Worm (Caenorhabditis elegans) whole organism, mixed stage, embryonic: Measurements from ENCODE around the gene srv-12.

Experiments used
- M03D4.4 ChIP-seq: sonication (generic microtip); optimal IDR thresholded peaks from 2 replicates; lab custom pipeline; 2017; ENCODE audit warnings: mild to moderate bottlenecking, missing genetic modification characterization, missing compliant biosample characterization
- bed-3 ChIP-seq: fragments of 200-800 bp; sonication (Bioruptor generic); optimal IDR thresholded peaks from 3 replicates; lab custom pipeline; 2018; ENCODE audit warnings: mild to moderate bottlenecking, missing genetic modification characterization, moderate library complexity, missing compliant biosample characterization
- blmp-1 ChIP-seq: fragments of 150-350 bp; optimal IDR thresholded peaks from 2 replicates; lab custom pipeline; 2014; ENCODE audit warnings: missing biosample characterization, missing genetic modification characterization
- ceh-39 ChIP-seq: fragments of 150-350 bp; optimal IDR thresholded peaks from 2 replicates; lab custom pipeline; 2014; ENCODE audit warnings: missing biosample characterization, missing genetic modification characterization
- ceh-43 ChIP-seq: fragments of 200-800 bp; sonication (Bioruptor generic); optimal IDR thresholded peaks from 2 replicates; lab custom pipeline; 2018; ENCODE audit warnings: mild to moderate bottlenecking, missing genetic modification characterization, moderate library complexity, missing compliant biosample characterization
- ceh-83 ChIP-seq: fragments of 200-800 bp; sonication (Bioruptor generic); optimal IDR thresholded peaks from 2 replicates; lab custom pipeline; 2018; ENCODE audit warnings: mild to moderate bottlenecking, missing genetic modification characterization, missing compliant biosample characterization
- ces-1 ChIP-seq: fragments of 150-350 bp; optimal IDR thresholded peaks from 2 replicates; lab custom pipeline; 2014; ENCODE audit warnings: missing biosample characterization, missing genetic modification reagents, missing genetic modification characterization
- cnd-1 ChIP-seq: fragments of 200-800 bp; sonication (Bioruptor generic); optimal IDR thresholded peaks from 2 replicates; lab custom pipeline; 2018; ENCODE audit warnings: mild to moderate bottlenecking, missing genetic modification characterization, missing compliant biosample characterization
- elt-1 ChIP-seq: sonication (generic microtip); optimal IDR thresholded peaks from 2 replicates; lab custom pipeline; 2017; ENCODE audit warnings: missing genetic modification characterization, mild to moderate bottlenecking, missing compliant biosample characterization, antibody characterized with exemption, moderate library complexity, borderline replicate concordance; ENCODE audit not compliant: insufficient read depth
- elt-3 ChIP-seq: fragments of 150-350 bp; optimal IDR thresholded peaks from 2 replicates; lab custom pipeline; 2014; ENCODE audit warnings: missing biosample characterization, missing genetic modification characterization
- flh-1 ChIP-seq: fragments of 200-800 bp; sonication (Bioruptor generic); optimal IDR thresholded peaks from 2 replicates; lab custom pipeline; 2018; ENCODE audit warnings: mild to moderate bottlenecking, missing genetic modification characterization, moderate library complexity, missing compliant biosample characterization
- ham-2 ChIP-seq: fragments of 200-800 bp; sonication (Bioruptor generic); optimal IDR thresholded peaks from 2 replicates; lab custom pipeline; 2018; ENCODE audit warnings: mild to moderate bottlenecking, missing genetic modification characterization, missing compliant biosample characterization
- hlh-1 ChIP-seq: fragments of 150-350 bp; optimal IDR thresholded peaks from 2 replicates; lab custom pipeline; 2014; ENCODE audit warnings: missing biosample characterization, missing genetic modification reagents, missing genetic modification characterization
- lin-13 ChIP-seq: fragments of 150-350 bp; optimal IDR thresholded peaks from 2 replicates; lab custom pipeline; 2014; ENCODE audit warnings: missing biosample characterization, missing genetic modification characterization
- lsy-2 ChIP-seq: fragments of 150-350 bp; optimal IDR thresholded peaks from 2 replicates; lab custom pipeline; 2014; ENCODE audit warnings: missing biosample characterization, missing genetic modification characterization
- mab-5 ChIP-seq: fragments of 150-350 bp; optimal IDR thresholded peaks from 2 replicates; lab custom pipeline; 2014; ENCODE audit warnings: missing biosample characterization, missing genetic modification characterization
- mep-1 ChIP-seq: fragments of 150-350 bp; optimal IDR thresholded peaks from 2 replicates; lab custom pipeline; 2017; ENCODE audit warnings: missing biosample characterization, missing genetic modification reagents, missing genetic modification characterization, inconsistent platforms
- mls-2 ChIP-seq: sonication (generic microtip); optimal IDR thresholded peaks from 2 replicates; lab custom pipeline; 2016; ENCODE audit warnings: mild to moderate bottlenecking, missing genetic modification characterization, moderate library complexity, missing compliant biosample characterization
- nhr-28 ChIP-seq: fragments of 150-350 bp; optimal IDR thresholded peaks from 2 replicates; lab custom pipeline; 2014; ENCODE audit warnings: missing biosample characterization, missing genetic modification characterization
- nhr-76 ChIP-seq: sonication (generic microtip); optimal IDR thresholded peaks from 2 replicates; lab custom pipeline; 2017; ENCODE audit warnings: missing biosample characterization, missing genetic modification characterization
- sem-2 ChIP-seq: fragments of 200-800 bp; sonication (Bioruptor generic); optimal IDR thresholded peaks from 2 replicates; lab custom pipeline; 2018; ENCODE audit warnings: mild to moderate bottlenecking, missing genetic modification characterization, missing compliant biosample characterization
- snpc-4 ChIP-seq: fragments of 150-350 bp; optimal IDR thresholded peaks from 2 replicates; lab custom pipeline; 2014; ENCODE audit warnings: missing biosample characterization, missing genetic modification characterization
- sptf-1 ChIP-seq: sonication (generic microtip); optimal IDR thresholded peaks from 2 replicates; lab custom pipeline; 2017; ENCODE audit warnings: mild to moderate bottlenecking, missing genetic modification characterization, moderate library complexity, missing compliant biosample characterization
- unc-120 ChIP-seq: sonication (generic microtip); optimal IDR thresholded peaks from 2 replicates; lab custom pipeline; 2017; ENCODE audit warnings: missing genetic modification characterization, missing compliant biosample characterization; ENCODE audit not compliant: poor library complexity, severe bottlenecking
- unc-39 ChIP-seq: fragments of 150-350 bp; optimal IDR thresholded peaks from 2 replicates; lab custom pipeline; 2014; ENCODE audit warnings: missing biosample characterization, missing genetic modification characterization
- zip-8 ChIP-seq: fragments of 150-350 bp; optimal IDR thresholded peaks from 2 replicates; lab custom pipeline; 2014; ENCODE audit warnings: missing biosample characterization, missing genetic modification characterization
- ztf-11 ChIP-seq: fragments of 150-350 bp; optimal IDR thresholded peaks from 2 replicates; lab custom pipeline; 2014; ENCODE audit warnings: missing biosample characterization, missing genetic modification characterization

srv-12 gene

ce11 chrIV:10085401-10086187 lies 32.1 kb upstream of the srv-12 start, which contains the start of the genes col-2 and ndc-80 (continued):
- TF ChIP-seq elt-3 (no peak), ceh-83 (GFP tag; lab: Kevin White, UChicago) (no peak), sptf-1 (tag; lab: Kevin White, UChicago) (no peak)

ce11 chrIV:10084323-10084959 lies 31.0 kb upstream of the srv-12 start, which contains the start of gene W01B6.8:
Gene W01B6.8, minus strand, starts transcription at chrIV:10084373.
- TF ChIP-seq snpc-4 (tag; lab: Kevin White, UChicago) (no peak), lsy-2 (tag; lab: Kevin White, UChicago) (no peak), cnd-1 (tag; lab: Kevin White, UChicago) (no peak), sem-2 (GFP tag; lab: Kevin White, UChicago) (no peak), nhr-76 (no peak), mls-2 (tag; lab: Kevin White, UChicago) (no peak), ham-2 (GFP tag; lab: Kevin White, UChicago) (no peak), sptf-1 (tag; lab: Kevin White, UChicago) (no peak), ceh-43 (GFP tag; lab: Kevin White, UChicago) (no peak), blmp-1 (tag; lab: Kevin White, UChicago) (no peak), mep-1 (tag; lab: Kevin White, UChicago) (no peak), hlh-1 (tag; lab: Kevin White, UChicago) (no peak), ces-1 (GFP tag; lab: Kevin White, UChicago) (no peak), unc-120 (tag; lab: Kevin White, UChicago) (no peak), elt-1 (tag; lab: Kevin White, UChicago) (no peak)

ce11 chrIV:10080816-10081215 lies 27.4 kb upstream of the srv-12 start, which contains the start of gene W01B6.6:
Gene W01B6.6, plus strand, starts transcription at chrIV:10081116.
- TF ChIP-seq mls-2 (tag; lab: Kevin White, UChicago), result no peak
- no peak for TF ChIP-seq ceh-43 (GFP tag; lab: Kevin White, UChicago)
- TF ChIP-seq mab-5 (tag; lab: Kevin White, UChicago), result no peak

- no peak for TF ChIP-seq snpc-4 (tag; lab: Kevin White, UChicago)
- no peak for TF ChIP-seq cnd-1 (tag; lab: Kevin White, UChicago)
- no peak for TF ChIP-seq M03D4.4 (tag; lab: Kevin White, UChicago)
Measured at ce11 chrIV:10078003-10078402, 24.6 kb upstream of the srv-12 start.

- TF ChIP-seq lsy-2 (tag; lab: Kevin White, UChicago), result no peak
- TF ChIP-seq bed-3 (GFP tag; lab: Kevin White, UChicago), result no peak
- no peak for TF ChIP-seq unc-39
- no peak for TF ChIP-seq ceh-83 (GFP tag; lab: Kevin White, UChicago)
- no peak for TF ChIP-seq sem-2 (GFP tag; lab: Kevin White, UChicago)
- TF ChIP-seq zip-8 (tag; lab: Kevin White, UChicago), result no peak
- no peak for TF ChIP-seq cnd-1 (tag; lab: Kevin White, UChicago)
- TF ChIP-seq elt-1 (tag; lab: Kevin White, UChicago), result no peak
- no peak for TF ChIP-seq flh-1 (GFP tag; lab: Kevin White, UChicago)
- no peak for TF ChIP-seq lin-13
- TF ChIP-seq nhr-76, result no peak
- TF ChIP-seq ceh-43 (GFP tag; lab: Kevin White, UChicago), result no peak
- no peak for TF ChIP-seq ztf-11 (tag; lab: Kevin White, UChicago)
- no peak for TF ChIP-seq mls-2 (tag; lab: Kevin White, UChicago)
- TF ChIP-seq ham-2 (GFP tag; lab: Kevin White, UChicago), result no peak
- no peak for TF ChIP-seq blmp-1 (tag; lab: Kevin White, UChicago)
- TF ChIP-seq, all 35 proteins: peak for 0
Measured at ce11 chrIV:10075899-10076298, 22.4 kb upstream of the srv-12 start, which contains the start of gene W01B6.5. Gene W01B6.5, plus strand, starts transcription at chrIV:10076199.

- TF ChIP-seq nhr-28 (no peak), unc-39 (no peak), ceh-39 (tag; lab: Kevin White, UChicago) (no peak), unc-120 (tag; lab: Kevin White, UChicago) (no peak)
Measured at ce11 chrIV:10075034-10075510, 21.6 kb upstream of the srv-12 start, which contains the start of the genes ttbk-4 and W01B6.4. Gene ttbk-4, minus strand, starts transcription at chrIV:10075134. Gene W01B6.4, plus strand, starts transcription at chrIV:10075460.
